Fruit fly (Drosophila melanogaster) whole organism, embryonic: ENCODE data around the gene CG18858.

ENCODE experiments used
- Antp ChIP-seq: fragments of 200-800 bp; sonication (Bioruptor generic); optimal IDR thresholded peaks from 3 replicates; lab custom pipeline; 2016; ENCODE audit warnings: missing biosample characterization, missing genetic modification characterization
- Awh ChIP-seq: fragments of 200-800 bp; sonication (Bioruptor generic); IDR thresholded peaks from 2 replicates; pipeline ENCODE4, ENCODE4 v1.3.6; 2022; ENCODE audit warnings: missing biosample characterization, missing genetic modification characterization
- Bgb ChIP-seq: fragments of 200-800 bp; sonication (Bioruptor generic); IDR thresholded peaks from 2 replicates; pipeline ENCODE4 v1.3.6; 2022; ENCODE audit warnings: missing biosample characterization, missing genetic modification characterization; ENCODE audit not compliant: partially characterized antibody
- CG10959 ChIP-seq: fragments of 200-800 bp; sonication (Bioruptor generic); IDR thresholded peaks from 2 replicates; pipeline ENCODE4 v1.3.6; 2022; ENCODE audit warnings: missing biosample characterization, missing genetic modification characterization
- CG12236 ChIP-seq: fragments of 200-800 bp; sonication (Bioruptor generic); optimal IDR thresholded peaks from 2 replicates; lab custom pipeline; 2016; ENCODE audit warnings: missing biosample characterization, missing genetic modification characterization
- CG13424 ChIP-seq: fragments of 200-800 bp; sonication (Bioruptor generic); optimal IDR thresholded peaks from 2 replicates; lab custom pipeline; 2019; ENCODE audit warnings: missing biosample characterization, mild to moderate bottlenecking, missing genetic modification characterization, moderate library complexity
- CG15514 ChIP-seq: fragments of 200-800 bp; sonication (Bioruptor generic); optimal IDR thresholded peaks from 3 replicates; lab custom pipeline; 2017; ENCODE audit warnings: missing biosample characterization, missing genetic modification characterization, mild to moderate bottlenecking, moderate library complexity, missing genetic modification reagents
- CG17328 ChIP-seq: fragments of 200-800 bp; sonication (Bioruptor generic); IDR thresholded peaks from 2 replicates; pipeline ENCODE4 v1.3.6; 2022; ENCODE audit warnings: missing biosample characterization, missing genetic modification characterization
- CG17568 ChIP-seq: fragments of 200-800 bp; sonication (Bioruptor generic); optimal IDR thresholded peaks from 2 replicates; lab custom pipeline; 2018; ENCODE audit warnings: missing biosample characterization, mild to moderate bottlenecking, missing genetic modification characterization, moderate library complexity
- CG18599 ChIP-seq: fragments of 200-800 bp; sonication (Bioruptor generic); optimal IDR thresholded peaks from 3 replicates; lab custom pipeline; 2017; ENCODE audit warnings: missing biosample characterization, missing genetic modification characterization, mild to moderate bottlenecking, moderate library complexity, missing genetic modification reagents
- CG2120 ChIP-seq: fragments of 200-800 bp; sonication (Bioruptor generic); optimal IDR thresholded peaks from 3 replicates; lab custom pipeline; 2016; ENCODE audit warnings: missing biosample characterization, missing genetic modification characterization
- CG2199 ChIP-seq: fragments of 200-800 bp; sonication (Bioruptor generic); IDR thresholded peaks from 3 replicates; pipeline ENCODE4 v1.3.6; 2022; ENCODE audit warnings: missing biosample characterization, missing genetic modification characterization
- CG30020 ChIP-seq: fragments of 200-800 bp; optimal IDR thresholded peaks from 2 replicates; lab custom pipeline; 2019; ENCODE audit warnings: missing biosample characterization, mild to moderate bottlenecking, missing genetic modification characterization, moderate library complexity
- CG31388 ChIP-seq: fragments of 200-800 bp; sonication (Bioruptor generic); optimal IDR thresholded peaks from 2 replicates; lab custom pipeline; 2016; ENCODE audit warnings: missing biosample characterization, missing genetic modification characterization
- CG6689 ChIP-seq: fragments of 200-800 bp; sonication (Bioruptor generic); IDR thresholded peaks from 2 replicates; pipeline ENCODE4 v1.3.6; 2022; ENCODE audit warnings: missing biosample characterization, missing genetic modification characterization
- CG7786 ChIP-seq: fragments of 200-800 bp; sonication (Bioruptor generic); optimal IDR thresholded peaks from 2 replicates; lab custom pipeline; 2016; ENCODE audit warnings: missing biosample characterization, missing genetic modification characterization
- CG9876 ChIP-seq: fragments of 200-800 bp; sonication (Bioruptor generic); optimal IDR thresholded peaks from 2 replicates; lab custom pipeline; 2016; ENCODE audit warnings: missing biosample characterization, missing genetic modification characterization
- Hr39 ChIP-seq: fragments of >200 bp; optimal IDR thresholded peaks from 2 replicates; lab custom pipeline; 2017
- MTF-1 ChIP-seq: fragments of 200-800 bp; sonication (Bioruptor generic); optimal IDR thresholded peaks from 2 replicates; lab custom pipeline; 2018; ENCODE audit warnings: missing biosample characterization, mild to moderate bottlenecking, missing genetic modification characterization, borderline replicate concordance
- Med ChIP-seq: fragments of 200-800 bp; sonication (Bioruptor generic); peaks from one replicate; lab custom pipeline; 2016; ENCODE audit warnings: missing biosample characterization, missing genetic modification characterization, mild to moderate bottlenecking, inconsistent platforms, moderate library complexity
- Neu2 ChIP-seq: fragments of 200-800 bp; sonication (Bioruptor generic); optimal IDR thresholded peaks from 3 replicates; lab custom pipeline; 2016; ENCODE audit warnings: missing biosample characterization, missing genetic modification characterization, borderline replicate concordance
- Rfx ChIP-seq: fragments of 200-800 bp; sonication (Bioruptor generic); IDR thresholded peaks from 2 replicates; pipeline ENCODE4 v1.3.6; 2022; ENCODE audit warnings: missing biosample characterization, missing genetic modification characterization
- Sox102F ChIP-seq: fragments of 200-800 bp; sonication (Bioruptor generic); optimal IDR thresholded peaks from 2 replicates; lab custom pipeline; 2018; ENCODE audit warnings: missing biosample characterization, mild to moderate bottlenecking, missing genetic modification characterization, moderate library complexity
- Ssrp ChIP-seq: fragments of 200-800 bp; sonication (Bioruptor generic); optimal IDR thresholded peaks from 2 replicates; lab custom pipeline; 2018; ENCODE audit warnings: missing biosample characterization, mild to moderate bottlenecking, missing genetic modification characterization, moderate library complexity
- Tbp ChIP-seq: fragments of >200 bp; optimal IDR thresholded peaks from 2 replicates; lab custom pipeline; 2018; ENCODE audit warnings: missing biosample characterization, missing genetic modification characterization
- Xrp1 ChIP-seq: fragments of 200-800 bp; sonication (Bioruptor generic); IDR thresholded peaks from 2 replicates; pipeline ENCODE4 v1.3.6; 2022; ENCODE audit warnings: missing biosample characterization, missing genetic modification characterization
- bbx ChIP-seq: fragments of 200-800 bp; sonication (Bioruptor generic); IDR thresholded peaks from 2 replicates; pipeline ENCODE4 v1.3.6; 2022; ENCODE audit warnings: missing biosample characterization, missing genetic modification characterization; ENCODE audit not compliant: partially characterized antibody
- chinmo ChIP-seq: fragments of 200-800 bp; sonication (Bioruptor generic); IDR thresholded peaks from 4 replicates; pipeline ENCODE4 v1.3.6; 2022; ENCODE audit warnings: missing biosample characterization, missing genetic modification characterization; ENCODE audit not compliant: partially characterized antibody
- exex ChIP-seq: fragments of 200-800 bp; sonication (Bioruptor generic); optimal IDR thresholded peaks from 4 replicates; lab custom pipeline; 2018; ENCODE audit warnings: missing biosample characterization, mild to moderate bottlenecking, missing genetic modification characterization, moderate library complexity
- grn ChIP-seq: fragments of 200-800 bp; sonication (Bioruptor generic); optimal IDR thresholded peaks from 3 replicates; lab custom pipeline; 2017; ENCODE audit warnings: missing biosample characterization, missing genetic modification characterization
- knrl ChIP-seq: fragments of 200-800 bp; sonication (Bioruptor generic); IDR thresholded peaks from 3 replicates; pipeline ENCODE4 v1.3.6; 2022; ENCODE audit warnings: missing biosample characterization, missing genetic modification characterization; ENCODE audit not compliant: partially characterized antibody
- luna ChIP-seq: fragments of 200-800 bp; sonication (Bioruptor generic); optimal IDR thresholded peaks from 2 replicates; lab custom pipeline; 2016; ENCODE audit warnings: missing biosample characterization, missing genetic modification characterization
- nom ChIP-seq: fragments of 200-800 bp; sonication (Bioruptor generic); optimal IDR thresholded peaks from 2 replicates; lab custom pipeline; 2017; ENCODE audit warnings: missing biosample characterization, missing genetic modification characterization, mild to moderate bottlenecking, moderate library complexity, missing genetic modification reagents
- odd ChIP-seq: fragments of 200-800 bp; sonication (Bioruptor generic); optimal IDR thresholded peaks from 2 replicates; lab custom pipeline; 2017; ENCODE audit warnings: missing biosample characterization, mild to moderate bottlenecking, missing genetic modification characterization
- phol ChIP-seq: fragments of 200-800 bp; sonication (Bioruptor generic); optimal IDR thresholded peaks from 3 replicates; lab custom pipeline; 2018; ENCODE audit warnings: missing biosample characterization, mild to moderate bottlenecking, missing genetic modification characterization, moderate library complexity
- pzg ChIP-seq: fragments of 200-800 bp; sonication (Bioruptor generic); optimal IDR thresholded peaks from 3 replicates; lab custom pipeline; 2018; ENCODE audit warnings: missing biosample characterization, mild to moderate bottlenecking, missing genetic modification characterization, moderate library complexity
- ranshi ChIP-seq: fragments of 200-800 bp; sonication (Bioruptor generic); IDR thresholded peaks from 2 replicates; pipeline ENCODE4 v1.3.6; 2022; ENCODE audit warnings: missing biosample characterization, missing genetic modification characterization
- sd ChIP-seq: fragments of 200-800 bp; sonication (Bioruptor generic); optimal IDR thresholded peaks from 3 replicates; lab custom pipeline; 2018; ENCODE audit warnings: missing biosample characterization, mild to moderate bottlenecking, missing genetic modification characterization, moderate library complexity
- tll ChIP-seq, 2 experiments: fragments of 200-800 bp in 1 of 2; fragments of >200 bp in 1 of 2; sonication (Bioruptor generic) in 1 of 2; optimal IDR thresholded peaks; 2 replicates each; lab custom pipeline; 2017 to 2019; ENCODE audit warnings: missing biosample characterization in 2 of 2, missing genetic modification characterization in 2 of 2, mild to moderate bottlenecking in 1 of 2, moderate library complexity in 1 of 2
- tna ChIP-seq: fragments of 200-800 bp; sonication (Bioruptor generic); IDR thresholded peaks from 2 replicates; pipeline ENCODE4 v1.3.6; 2022; ENCODE audit warnings: missing biosample characterization, missing genetic modification characterization; ENCODE audit not compliant: partially characterized antibody
- tup ChIP-seq: fragments of 200-800 bp; sonication (Bioruptor generic); optimal IDR thresholded peaks from 2 replicates; lab custom pipeline; 2016; ENCODE audit warnings: missing biosample characterization, mild to moderate bottlenecking, missing genetic modification characterization, moderate library complexity
- zfh1 ChIP-seq: fragments of 200-800 bp; sonication (Bioruptor generic); IDR thresholded peaks from 3 replicates; pipeline ENCODE4 v1.3.6; 2022; ENCODE audit warnings: missing biosample characterization, missing genetic modification characterization
- zfh2 ChIP-seq: fragments of 200-800 bp; sonication (Bioruptor generic); optimal IDR thresholded peaks from 2 replicates; lab custom pipeline; 2016; ENCODE audit warnings: missing biosample characterization, missing genetic modification characterization

CG18858 gene

dm6 chr2L:20425854-20426396, 33.0 kb downstream of the CG18858 start, which contains the start of gene CG31688 (continued):
- no peak for TF ChIP-seq Awh (GFP tag; lab: Robert Waterston, UW)
- TF ChIP-seq Hr39 (lab: Kevin White, UChicago) = no peak
- no peak for TF ChIP-seq Bgb (GFP tag; lab: Robert Waterston, UW)
- TF ChIP-seq odd (GFP tag; lab: Kevin White, UChicago) = no peak
- no peak for TF ChIP-seq tna (GFP tag; lab: Robert Waterston, UW)
- no peak for TF ChIP-seq CG12236 (GFP tag; lab: Kevin White, UChicago)
- TF ChIP-seq Med (GFP tag; lab: Kevin White, UChicago) = peak; percentile 59
- TF ChIP-seq CG17328 (GFP tag; lab: Robert Waterston, UW) = 0 out of 2 replicates have a peak, but pooled peaks have one; percentile 28
- no peak for TF ChIP-seq sd (tag; lab: Kevin White, UChicago)
- TF ChIP-seq zfh1 (GFP tag; lab: Robert Waterston, UW) = no peak
- TF ChIP-seq Neu2 (GFP tag; lab: Kevin White, UChicago) = no peak
- no peak for TF ChIP-seq CG30020 (tag; lab: Kevin White, UChicago)
- no peak for TF ChIP-seq bbx
- TF ChIP-seq CG15514 (GFP tag; lab: Kevin White, UChicago) = peak; percentile 84
- TF ChIP-seq luna (GFP tag; lab: Kevin White, UChicago) = no peak
- no peak for TF ChIP-seq nom
- TF ChIP-seq pzg (GFP tag; lab: Kevin White, UChicago) = peak; percentile 60
- TF ChIP-seq tll (GFP tag; optimal IDR thresholded peaks at IDR 0.05; lab: Kevin White, UChicago) = no peak
- TF ChIP-seq CG31388 (GFP tag; lab: Kevin White, UChicago) = no peak

- 0 out of 2 replicates have a peak, but pooled peaks have one; percentile 15 for TF ChIP-seq CG17328 (GFP tag; lab: Robert Waterston, UW)
- no peak for TF ChIP-seq tup (GFP tag; lab: Kevin White, UChicago)
- no peak for TF ChIP-seq CG2199 (GFP tag; lab: Robert Waterston, UW)
These were observed 34.3 kb downstream of the CG18858 start, which contains the start of gene CG15130 for dm6 chr2L:20424560-20424959. CG15130 (minus strand) TSS chr2L:20424660.

- TF ChIP-seq CG7786 (GFP tag; lab: Kevin White, UChicago) (no peak), knrl (GFP tag; lab: Robert Waterston, UW) (no peak), Sox102F (GFP tag; lab: Kevin White, UChicago) (no peak), Antp (GFP tag; lab: Kevin White, UChicago) (no peak), CG17568 (GFP tag; lab: Kevin White, UChicago) (no peak), Ssrp (tag; lab: Kevin White, UChicago) (no peak), CG18599 (GFP tag; lab: Kevin White, UChicago) (no peak), exex (tag; lab: Kevin White, UChicago) (peak; percentile 56)
These were observed 38.8 kb downstream of the CG18858 start for dm6 chr2L:20420035-20420434.

- TF ChIP-seq Xrp1 = 0 out of 2 replicates have a peak, but pooled peaks have one; percentile 39
- TF ChIP-seq chinmo (GFP tag; lab: Robert Waterston, UW) = peak; percentile 35; the same call in 2 of the 4 replicates
- TF ChIP-seq grn (GFP tag; lab: Kevin White, UChicago) = peak; percentile 32
- TF ChIP-seq Rfx (GFP tag; lab: Robert Waterston, UW) = peak; percentile 64
- TF ChIP-seq Tbp = no peak
- TF ChIP-seq CG6689 (GFP tag; lab: Robert Waterston, UW) = peak; percentile 25; the same call in 1 of the 2 replicates
- peak; percentile 48 for TF ChIP-seq phol (tag; lab: Kevin White, UChicago)
- TF ChIP-seq CG9876 (GFP tag; lab: Kevin White, UChicago) = no peak
- peak; percentile 31 for TF ChIP-seq CG13424 (tag; lab: Kevin White, UChicago)
- TF ChIP-seq zfh2 = peak; percentile 35
- TF ChIP-seq ranshi (GFP tag; lab: Robert Waterston, UW) = 0 out of 2 replicates have a peak, but pooled peaks have one; percentile 15
- TF ChIP-seq MTF-1 = no peak
- TF ChIP-seq CG10959 = no peak
- TF ChIP-seq CG2120 (GFP tag; lab: Kevin White, UChicago) = peak; percentile 59
- TF ChIP-seq Awh (GFP tag; lab: Robert Waterston, UW) = 0 out of 2 replicates have a peak, but pooled peaks have one; percentile 14
These were observed 41.1 kb downstream of the CG18858 start for dm6 chr2L:20417597-20418286.
